Worm (Caenorhabditis elegans) whole organism, early embryonic: ENCODE results near the gene rsp-8.

Experiments used
- B0310.2 ChIP-seq: sonication (generic microtip); optimal IDR thresholded peaks from 2 replicates; lab custom pipeline; 2016; ENCODE audit warnings: mild to moderate bottlenecking, missing genetic modification characterization, missing compliant biosample characterization
- F13C5.2 ChIP-seq: sonication (generic microtip); optimal IDR thresholded peaks from 2 replicates; lab custom pipeline; 2017; ENCODE audit warnings: mild to moderate bottlenecking, missing genetic modification characterization, inconsistent platforms, missing compliant biosample characterization
- aly-1 ChIP-seq: sonication (generic microtip); optimal IDR thresholded peaks from 2 replicates; lab custom pipeline; 2016; ENCODE audit warnings: missing genetic modification characterization, missing compliant biosample characterization
- ama-1 ChIP-seq: fragments of 150-350 bp; optimal IDR thresholded peaks from 2 replicates; lab custom pipeline; 2014
- ceh-13 ChIP-seq: fragments of 200-800 bp; sonication (Bioruptor generic); optimal IDR thresholded peaks from 2 replicates; lab custom pipeline; 2018; ENCODE audit warnings: mild to moderate bottlenecking, missing genetic modification characterization, missing compliant biosample characterization
- ceh-36 ChIP-seq: sonication (generic microtip); optimal IDR thresholded peaks from 2 replicates; lab custom pipeline; 2016; ENCODE audit warnings: missing genetic modification characterization, inconsistent platforms, missing compliant biosample characterization
- ets-7 ChIP-seq: sonication (generic microtip); optimal IDR thresholded peaks from 2 replicates; lab custom pipeline; 2016; ENCODE audit warnings: missing genotype, missing genetic modification characterization, missing compliant biosample characterization
- flt-1 ChIP-seq: fragments of 200-800 bp; sonication (Bioruptor generic); IDR thresholded peaks from 2 replicates; pipeline ENCODE4 v1.3.6; 2022; ENCODE audit warnings: missing genetic modification characterization, missing compliant biosample characterization
- hmbx-1 ChIP-seq: sonication (generic microtip); optimal IDR thresholded peaks from 2 replicates; lab custom pipeline; 2016; ENCODE audit warnings: mild to moderate bottlenecking, missing genetic modification characterization, missing compliant biosample characterization
- hmg-4 ChIP-seq: fragments of 200-800 bp; sonication (Bioruptor generic); optimal IDR thresholded peaks from 2 replicates; lab custom pipeline; 2018; ENCODE audit warnings: mild to moderate bottlenecking, missing genetic modification characterization, missing compliant biosample characterization
- hnd-1 ChIP-seq: sonication (generic microtip); optimal IDR thresholded peaks from 2 replicates; lab custom pipeline; 2016; ENCODE audit warnings: missing genetic modification characterization, missing compliant biosample characterization
- pes-1 ChIP-seq: fragments of 200-800 bp; sonication (Bioruptor generic); IDR thresholded peaks from 2 replicates; pipeline ENCODE4 v1.3.6; 2022; ENCODE audit warnings: missing genetic modification reagents, missing genetic modification characterization, missing compliant biosample characterization
- scrt-1 ChIP-seq: fragments of 200-800 bp; sonication (Bioruptor generic); IDR thresholded peaks from 2 replicates; pipeline ENCODE4 v1.3.6; 2022; ENCODE audit warnings: missing genetic modification characterization, missing compliant biosample characterization
- sea-1 ChIP-seq: fragments of 200-800 bp; sonication (Bioruptor generic); conservative IDR thresholded peaks from 2 replicates; pipeline ENCODE4 v1.3.6; 2022; ENCODE audit warnings: missing genetic modification characterization, missing compliant biosample characterization
- tbx-11 ChIP-seq: fragments of 200-800 bp; sonication (Bioruptor generic); IDR thresholded peaks from 2 replicates; pipeline ENCODE4 v1.3.6; 2022; ENCODE audit warnings: missing genetic modification characterization, missing compliant biosample characterization
- tbx-37 ChIP-seq: fragments of 200-800 bp; sonication (Bioruptor generic); conservative IDR thresholded peaks from 2 replicates; pipeline ENCODE4 v1.3.6; 2022; ENCODE audit warnings: missing genetic modification reagents, missing genetic modification characterization, missing compliant biosample characterization
- tra-4 ChIP-seq: sonication (generic microtip); optimal IDR thresholded peaks from 2 replicates; lab custom pipeline; 2017; ENCODE audit warnings: missing genetic modification characterization, missing compliant biosample characterization

The rsp-8 gene

DNA sequence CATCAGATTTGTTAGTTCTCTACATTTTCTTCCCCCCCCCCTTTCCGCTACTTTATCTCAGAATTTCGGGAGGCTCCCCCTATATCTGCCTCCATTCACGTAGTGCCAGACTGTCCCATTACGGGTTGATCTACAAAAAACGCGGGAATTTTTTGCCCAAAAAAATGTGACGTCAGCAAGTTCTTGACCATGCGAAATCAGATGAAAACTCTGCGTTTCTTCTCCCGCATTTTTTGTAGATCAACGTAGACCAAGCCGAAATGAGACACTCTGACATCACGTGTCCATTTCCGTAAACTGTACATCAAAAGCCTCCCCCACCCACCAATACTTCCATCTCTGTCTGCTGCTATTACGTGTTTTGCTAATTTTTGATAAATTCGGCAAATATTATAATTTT is 1.6 kb upstream of the rsp-8 start:
- TF ChIP-seq tbx-11 (GFP tag; lab: Robert Waterston, UW) (no peak), tra-4 (no peak), ceh-36 (tag; lab: Kevin White, UChicago) (no peak), flt-1 (GFP tag; lab: Robert Waterston, UW) (no peak), sea-1 (GFP tag; lab: Robert Waterston, UW) (no peak), hmbx-1 (tag; lab: Kevin White, UChicago) (no peak), ets-7 (tag; lab: Kevin White, UChicago) (no peak), B0310.2 (no peak), tbx-37 (GFP tag; lab: Robert Waterston, UW) (no peak), hnd-1 (tag; lab: Kevin White, UChicago) (no peak), scrt-1 (GFP tag; lab: Robert Waterston, UW) (no peak), F13C5.2 (tag; lab: Kevin White, UChicago) (no peak), aly-1 (no peak), pes-1 (no peak), ceh-13 (GFP tag; lab: Kevin White, UChicago) (no peak), ama-1 (lab: Kevin White, UChicago) (no peak), hmg-4 (GFP tag; lab: Kevin White, UChicago) (no peak)

DNA sequence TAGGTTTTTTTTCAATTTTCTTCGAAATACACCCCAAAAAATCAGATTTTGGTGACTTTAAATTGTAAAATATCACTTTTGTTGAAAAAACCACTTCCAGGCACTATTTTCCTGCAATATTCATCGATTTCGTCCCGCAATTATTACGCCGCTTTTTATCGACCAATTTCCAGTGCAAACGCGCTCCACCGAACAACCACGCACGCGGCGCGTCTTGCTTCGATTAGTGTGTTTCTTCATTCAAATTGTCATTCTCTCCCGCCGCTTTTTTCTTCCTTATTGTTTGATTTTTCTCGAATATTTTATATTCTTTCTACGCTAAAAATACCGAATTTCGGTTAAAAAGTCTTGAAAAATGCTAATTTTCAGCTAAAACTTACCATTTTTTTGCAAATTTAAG is 564 bp upstream of the rsp-8 start:
- TF ChIP-seq scrt-1 (GFP tag; lab: Robert Waterston, UW) (no peak), tbx-11 (GFP tag; lab: Robert Waterston, UW) (0 out of 2 replicates have a peak, but pooled peaks have one; percentile 10), ceh-36 (tag; lab: Kevin White, UChicago) (no peak), B0310.2 (no peak), flt-1 (GFP tag; lab: Robert Waterston, UW) (0 out of 2 replicates have a peak, but pooled peaks have one; percentile 32), aly-1 (no peak), hmg-4 (GFP tag; lab: Kevin White, UChicago) (peak; percentile 8), hmbx-1 (tag; lab: Kevin White, UChicago) (no peak), F13C5.2 (tag; lab: Kevin White, UChicago) (peak; percentile 10), sea-1 (GFP tag; lab: Robert Waterston, UW) (0 out of 2 replicates have a peak, but pooled peaks have one; percentile 45), tbx-37 (GFP tag; lab: Robert Waterston, UW) (no peak), pes-1 (peak; percentile 26; the same call in 1 of the 2 replicates)

DNA sequence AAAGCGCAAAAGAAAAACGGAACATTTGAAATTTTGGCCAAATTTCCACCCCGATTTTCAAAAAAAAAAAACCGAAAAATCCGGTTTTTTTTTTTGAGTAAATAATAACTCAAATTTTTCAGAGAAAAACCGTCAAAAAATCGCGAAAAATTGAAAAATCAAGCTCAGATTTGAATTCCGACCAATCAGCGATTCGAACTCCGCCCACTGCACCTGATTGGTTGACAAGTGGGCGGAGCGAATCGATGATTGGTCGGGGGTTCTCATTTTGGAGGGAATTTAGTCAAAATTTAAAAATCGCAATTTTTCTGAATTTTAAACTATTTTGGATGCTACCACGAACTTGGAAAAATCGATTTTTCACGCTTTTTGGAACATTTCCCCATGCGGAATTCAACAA is 2.8 kb downstream of the rsp-8 start:
- TF ChIP-seq scrt-1 (GFP tag; lab: Robert Waterston, UW) (no peak), tbx-11 (GFP tag; lab: Robert Waterston, UW) (no peak), hmg-4 (GFP tag; lab: Kevin White, UChicago) (no peak), hnd-1 (tag; lab: Kevin White, UChicago) (no peak), flt-1 (GFP tag; lab: Robert Waterston, UW) (no peak), sea-1 (GFP tag; lab: Robert Waterston, UW) (no peak), ceh-13 (GFP tag; lab: Kevin White, UChicago) (no peak), aly-1 (no peak), F13C5.2 (tag; lab: Kevin White, UChicago) (no peak), ceh-36 (tag; lab: Kevin White, UChicago) (no peak), tbx-37 (GFP tag; lab: Robert Waterston, UW) (no peak), B0310.2 (no peak), pes-1 (no peak), hmbx-1 (tag; lab: Kevin White, UChicago) (no peak)

DNA sequence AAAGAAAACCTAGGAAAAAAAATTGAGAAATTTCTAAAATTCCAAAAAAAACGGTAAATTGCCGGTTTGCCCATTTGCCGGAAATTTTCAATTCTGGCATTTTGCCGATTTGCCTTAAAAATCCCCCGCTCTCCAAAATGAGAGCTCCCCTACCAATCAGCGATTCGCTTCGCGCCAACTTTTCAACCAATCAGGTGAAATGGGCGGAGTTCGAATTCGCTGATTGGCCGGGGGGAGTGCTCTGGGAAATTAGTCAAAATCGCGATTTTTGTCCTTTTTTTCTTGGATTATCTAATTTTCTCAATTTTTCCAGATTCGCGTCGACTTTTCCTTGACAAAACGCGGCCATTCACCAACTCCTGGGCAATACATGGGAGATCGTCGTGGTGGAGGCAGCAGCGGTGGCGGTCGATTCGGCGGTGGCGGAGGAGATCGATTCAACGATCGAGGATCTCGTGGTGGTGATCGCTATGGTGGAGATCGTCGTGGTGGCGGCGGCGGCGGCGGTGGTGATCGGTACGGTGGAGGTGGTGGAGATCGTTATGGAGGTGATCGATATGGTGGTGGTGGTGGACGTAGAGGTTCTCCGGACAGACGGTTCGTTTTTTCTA is 3.5 kb downstream of the rsp-8 start:
- TF ChIP-seq scrt-1 (GFP tag; lab: Robert Waterston, UW) (no peak), tra-4 (no peak), ama-1 (lab: Kevin White, UChicago) (no peak), sea-1 (GFP tag; lab: Robert Waterston, UW) (no peak), B0310.2 (no peak), pes-1 (no peak)

DNA sequence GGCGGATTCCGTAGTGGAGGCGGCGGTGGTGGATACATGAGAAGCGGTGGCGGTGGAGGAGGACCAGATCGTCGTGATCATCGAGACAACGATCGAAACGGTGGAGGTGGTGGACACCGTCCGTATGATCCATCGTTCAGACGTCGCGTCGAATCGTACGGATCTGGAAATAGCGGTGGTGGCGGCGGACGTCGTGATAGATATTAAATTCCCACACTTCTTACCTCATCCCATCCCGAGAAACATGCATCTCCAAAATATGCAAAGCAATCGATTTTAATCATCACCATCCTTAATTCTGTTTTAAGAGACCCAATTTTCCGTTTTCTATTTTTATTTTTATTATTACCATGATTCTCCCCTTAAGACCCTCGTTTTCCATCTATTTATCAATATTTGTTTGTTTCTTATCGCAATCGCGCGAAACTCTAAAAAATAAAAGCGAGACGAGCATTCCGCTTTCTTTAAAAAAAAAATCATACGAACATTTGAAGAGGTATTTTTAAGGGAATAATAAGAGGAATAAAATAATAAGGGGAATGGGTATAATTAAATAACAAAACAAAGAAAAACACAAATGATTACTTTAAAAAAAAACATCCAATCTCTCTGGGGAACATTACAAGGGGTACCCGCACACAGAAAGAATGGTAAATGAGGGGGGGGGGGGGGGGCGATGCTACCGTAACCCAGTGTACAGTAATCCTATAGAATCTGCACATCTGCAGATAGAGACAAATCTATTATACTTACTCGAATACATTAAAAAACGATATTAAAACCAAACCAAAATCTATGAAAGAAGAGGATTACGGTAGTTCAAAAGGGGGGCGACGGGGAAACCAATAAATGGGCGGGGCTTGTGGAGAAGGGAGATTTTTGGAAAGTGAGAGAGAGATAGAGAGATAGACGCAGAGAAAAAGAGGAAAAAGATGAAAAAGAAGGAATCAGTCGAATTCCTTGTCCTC is 4.6 kb downstream of the rsp-8 start:
- TF ChIP-seq B0310.2 (no peak), tbx-37 (GFP tag; lab: Robert Waterston, UW) (0 out of 2 replicates have a peak, but pooled peaks have one; percentile 29), ama-1 (lab: Kevin White, UChicago) (no peak), ceh-13 (GFP tag; lab: Kevin White, UChicago) (no peak), aly-1 (no peak), scrt-1 (GFP tag; lab: Robert Waterston, UW) (no peak), ets-7 (tag; lab: Kevin White, UChicago) (no peak), F13C5.2 (tag; lab: Kevin White, UChicago) (no peak), ceh-36 (tag; lab: Kevin White, UChicago) (peak; percentile 58), tbx-11 (GFP tag; lab: Robert Waterston, UW) (no peak), hmg-4 (GFP tag; lab: Kevin White, UChicago) (no peak), pes-1 (no peak), flt-1 (GFP tag; lab: Robert Waterston, UW) (no peak), sea-1 (GFP tag; lab: Robert Waterston, UW) (no peak), hnd-1 (tag; lab: Kevin White, UChicago) (no peak)

DNA sequence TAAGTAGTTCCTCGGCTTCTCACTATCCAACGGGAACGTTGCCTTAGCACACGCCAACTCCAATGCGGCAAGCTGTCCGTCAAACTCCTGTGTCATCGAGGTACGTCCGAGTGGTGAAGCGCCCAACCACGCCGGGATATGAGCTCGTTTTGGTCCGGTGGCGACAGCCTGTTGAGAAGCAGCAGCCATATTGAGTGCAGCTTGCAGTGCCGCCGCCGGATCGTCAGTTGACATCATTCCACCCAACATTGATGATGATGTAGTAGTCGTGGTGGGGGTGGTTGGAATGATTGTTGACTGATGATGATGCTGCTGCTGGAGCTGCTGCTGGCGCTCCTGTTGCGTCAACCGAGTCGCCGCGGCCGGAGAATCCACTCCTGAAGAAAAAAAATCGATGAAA is 7.2 kb downstream of the rsp-8 start:
- TF ChIP-seq scrt-1 (GFP tag; lab: Robert Waterston, UW): no peak
- no peak for TF ChIP-seq tbx-11 (GFP tag; lab: Robert Waterston, UW)
- TF ChIP-seq ceh-13 (GFP tag; lab: Kevin White, UChicago): no peak
- no peak for TF ChIP-seq sea-1 (GFP tag; lab: Robert Waterston, UW)
- no peak for TF ChIP-seq flt-1 (GFP tag; lab: Robert Waterston, UW)
- no peak for TF ChIP-seq hmbx-1 (tag; lab: Kevin White, UChicago)
- no peak for TF ChIP-seq tra-4
- no peak for TF ChIP-seq aly-1
- no peak for TF ChIP-seq ceh-36 (tag; lab: Kevin White, UChicago)
- TF ChIP-seq hmg-4 (GFP tag; lab: Kevin White, UChicago): no peak
- TF ChIP-seq hnd-1 (tag; lab: Kevin White, UChicago): no peak
- TF ChIP-seq ama-1 (lab: Kevin White, UChicago): no peak
- no peak for TF ChIP-seq B0310.2
- no peak for TF ChIP-seq pes-1
- TF ChIP-seq F13C5.2 (tag; lab: Kevin White, UChicago): no peak
- TF ChIP-seq ets-7 (tag; lab: Kevin White, UChicago): no peak
- no peak for TF ChIP-seq tbx-37 (GFP tag; lab: Robert Waterston, UW)
